Worm (Caenorhabditis elegans) whole organism, L1 larva: Measurements from ENCODE around the gene nono-1.

Experiments used
- C16A3.4 ChIP-seq: fragments of 150-350 bp; optimal IDR thresholded peaks from 2 replicates; lab custom pipeline; 2014; ENCODE audit warnings: missing biosample characterization, missing genetic modification characterization
- C34B4.2 ChIP-seq: sonication (generic microtip); optimal IDR thresholded peaks from 2 replicates; lab custom pipeline; 2017; ENCODE audit warnings: mild to moderate bottlenecking, missing genetic modification characterization, missing compliant biosample characterization
- F16B12.6 ChIP-seq: fragments of 150-350 bp; optimal IDR thresholded peaks from 2 replicates; lab custom pipeline; 2014; ENCODE audit warnings: missing biosample characterization, missing genetic modification characterization
- aly-2 ChIP-seq: fragments of 150-350 bp; optimal IDR thresholded peaks from 2 replicates; lab custom pipeline; 2014; ENCODE audit warnings: missing biosample characterization, missing genetic modification characterization
- ama-1 ChIP-seq: fragments of 150-350 bp; optimal IDR thresholded peaks from 2 replicates; lab custom pipeline; 2014
- ceh-8 ChIP-seq: fragments of 200-800 bp; sonication (Bioruptor generic); optimal IDR thresholded peaks from 2 replicates; lab custom pipeline; 2018; ENCODE audit warnings: mild to moderate bottlenecking, missing genetic modification characterization, moderate library complexity, missing compliant biosample characterization
- ceh-88 ChIP-seq: fragments of 200-800 bp; sonication (Bioruptor generic); IDR thresholded peaks from 2 replicates; pipeline ENCODE4 v1.3.6; 2022; ENCODE audit warnings: missing genetic modification characterization, missing compliant biosample characterization
- ceh-90 ChIP-seq: sonication (generic microtip); optimal IDR thresholded peaks from 2 replicates; lab custom pipeline; 2016; ENCODE audit warnings: missing genetic modification characterization, missing compliant biosample characterization
- dpl-1 ChIP-seq, 3 experiments: fragments of 150-350 bp in 2 of 3; sonication (generic microtip) in 1 of 3; optimal IDR thresholded peaks; 2 replicates each; lab custom pipeline; 2014 to 2017; ENCODE audit warnings: missing biosample characterization in 3 of 3, missing genetic modification characterization in 3 of 3, missing genetic modification reagents in 3 of 3
- dsc-1 ChIP-seq: sonication (generic microtip); optimal IDR thresholded peaks from 2 replicates; lab custom pipeline; 2016; ENCODE audit warnings: mild to moderate bottlenecking, missing genetic modification characterization, missing compliant biosample characterization
- efl-1 ChIP-seq, 4 experiments: fragments of 150-350 bp; optimal IDR thresholded peaks in 3 of 4; peaks in 1 of 4; 1 replicate in 1 of 4; 2 replicates in 3 of 4; lab custom pipeline; 2014; ENCODE audit warnings: missing biosample characterization in 2 of 4, missing genetic modification characterization in 2 of 4, missing genetic modification reagents in 2 of 4
- elt-2 ChIP-seq: sonication (generic microtip); optimal IDR thresholded peaks from 2 replicates; lab custom pipeline; 2016; ENCODE audit warnings: missing genetic modification characterization, mild to moderate bottlenecking, inconsistent platforms, missing compliant biosample characterization, missing genetic modification reagents
- elt-3 ChIP-seq, 6 experiments: fragments of 150-350 bp in 1 of 6; sonication (generic microtip); optimal IDR thresholded peaks; 2 replicates each; lab custom pipeline; 2017 to 2018; ENCODE audit warnings: missing biosample characterization in 6 of 6, missing genetic modification characterization in 6 of 6, inconsistent platforms in 1 of 6
- fkh-10 ChIP-seq: sonication (generic microtip); optimal IDR thresholded peaks from 2 replicates; lab custom pipeline; 2017; ENCODE audit warnings: missing biosample characterization, missing genetic modification reagents, missing genetic modification characterization
- fkh-4 ChIP-seq: sonication (generic microtip); optimal IDR thresholded peaks from 2 replicates; lab custom pipeline; 2016; ENCODE audit warnings: missing compliant biosample characterization, missing genetic modification characterization, borderline replicate concordance
- fkh-8 ChIP-seq: sonication (generic microtip); optimal IDR thresholded peaks from 2 replicates; lab custom pipeline; 2016; ENCODE audit warnings: mild to moderate bottlenecking, missing genetic modification characterization, missing compliant biosample characterization
- hlh-17 ChIP-seq: fragments of 200-800 bp; sonication (Bioruptor generic); optimal IDR thresholded peaks from 2 replicates; lab custom pipeline; 2018; ENCODE audit warnings: missing genetic modification characterization, mild to moderate bottlenecking, missing compliant biosample characterization, moderate library complexity, borderline replicate concordance
- lin-13 ChIP-seq: fragments of 150-350 bp; optimal IDR thresholded peaks from 2 replicates; lab custom pipeline; 2014; ENCODE audit warnings: missing biosample characterization, missing genetic modification reagents, missing genetic modification characterization
- lin-14 ChIP-seq: fragments of 200-800 bp; sonication (Bioruptor generic); optimal IDR thresholded peaks from 2 replicates; lab custom pipeline; 2018; ENCODE audit warnings: mild to moderate bottlenecking, missing genetic modification characterization, moderate library complexity, missing compliant biosample characterization
- lsy-2 ChIP-seq, 2 experiments: fragments of 150-350 bp; optimal IDR thresholded peaks; 2 replicates each; lab custom pipeline; 2014; ENCODE audit warnings: missing biosample characterization in 2 of 2, missing genetic modification characterization in 2 of 2
- mef-2 ChIP-seq: fragments of 150-350 bp; optimal IDR thresholded peaks from 2 replicates; lab custom pipeline; 2014; ENCODE audit warnings: missing biosample characterization, missing genetic modification characterization
- nhr-12 ChIP-seq: sonication (generic microtip); optimal IDR thresholded peaks from 2 replicates; lab custom pipeline; 2017; ENCODE audit warnings: missing biosample characterization, missing genetic modification characterization
- nhr-20 ChIP-seq: sonication (generic microtip); optimal IDR thresholded peaks from 2 replicates; lab custom pipeline; 2016; ENCODE audit warnings: mild to moderate bottlenecking, missing genetic modification characterization, missing compliant biosample characterization
- nhr-47 ChIP-seq: sonication (generic microtip); optimal IDR thresholded peaks from 2 replicates; lab custom pipeline; 2016; ENCODE audit warnings: mild to moderate bottlenecking, missing genetic modification characterization, moderate library complexity, missing compliant biosample characterization
- nhr-71 ChIP-seq: sonication (generic microtip); optimal IDR thresholded peaks from 2 replicates; lab custom pipeline; 2016; ENCODE audit warnings: mild to moderate bottlenecking, missing genetic modification characterization, moderate library complexity, missing compliant biosample characterization
- nhr-76 ChIP-seq: sonication (generic microtip); optimal IDR thresholded peaks from 2 replicates; lab custom pipeline; 2017; ENCODE audit warnings: missing biosample characterization, missing genetic modification characterization
- nhr-84 ChIP-seq: sonication (generic microtip); optimal IDR thresholded peaks from 2 replicates; lab custom pipeline; 2017; ENCODE audit warnings: missing biosample characterization, missing genetic modification characterization
- nhr-85 ChIP-seq: sonication (generic microtip); peaks from one replicate; lab custom pipeline; 2016; ENCODE audit warnings: missing genetic modification characterization, inconsistent platforms, missing compliant biosample characterization
- pag-3 ChIP-seq: sonication (generic microtip); optimal IDR thresholded peaks from 2 replicates; lab custom pipeline; 2017; ENCODE audit warnings: missing genetic modification characterization, mild to moderate bottlenecking, missing compliant biosample characterization, antibody characterized with exemption, borderline replicate concordance; ENCODE audit not compliant: insufficient read depth
- pax-3 ChIP-seq: fragments of 200-800 bp; sonication (Bioruptor generic); optimal IDR thresholded peaks from 2 replicates; lab custom pipeline; 2018; ENCODE audit warnings: mild to moderate bottlenecking, missing genetic modification characterization, moderate library complexity, missing compliant biosample characterization
- skn-1 ChIP-seq: fragments of 150-350 bp; optimal IDR thresholded peaks from 2 replicates; lab custom pipeline; 2014; ENCODE audit warnings: missing biosample characterization, missing genetic modification characterization
- snpc-4 ChIP-seq: fragments of 150-350 bp; optimal IDR thresholded peaks from 2 replicates; lab custom pipeline; 2014; ENCODE audit warnings: missing biosample characterization, missing genetic modification characterization
- sox-4 ChIP-seq: sonication (generic microtip); optimal IDR thresholded peaks from 2 replicates; lab custom pipeline; 2016; ENCODE audit warnings: missing genetic modification characterization, missing compliant biosample characterization
- tlp-1 ChIP-seq: fragments of 150-350 bp; optimal IDR thresholded peaks from 2 replicates; lab custom pipeline; 2014; ENCODE audit warnings: missing biosample characterization, missing genetic modification characterization
- unc-30 ChIP-seq: sonication (generic microtip); optimal IDR thresholded peaks from 2 replicates; lab custom pipeline; 2017; ENCODE audit warnings: missing biosample characterization, missing genetic modification characterization
- unc-62 ChIP-seq: fragments of 150-350 bp; optimal IDR thresholded peaks from 2 replicates; lab custom pipeline; 2014; ENCODE audit warnings: missing biosample characterization, missing genetic modification reagents, missing genetic modification characterization
- vab-15 ChIP-seq: sonication (generic microtip); optimal IDR thresholded peaks from 2 replicates; lab custom pipeline; 2017; ENCODE audit warnings: missing genotype, mild to moderate bottlenecking, missing genetic modification characterization, missing compliant biosample characterization
- zag-1 ChIP-seq: fragments of 150-350 bp; optimal IDR thresholded peaks from 2 replicates; lab custom pipeline; 2014; ENCODE audit warnings: missing biosample characterization, missing genetic modification characterization
- ztf-4 ChIP-seq: fragments of 150-350 bp; optimal IDR thresholded peaks from 2 replicates; lab custom pipeline; 2014; ENCODE audit warnings: missing biosample characterization, missing genetic modification characterization

The nono-1 gene

ce11 chrIII:5981407-5981806, 23.4 kb upstream of the nono-1 start (continued):
- TF ChIP-seq fkh-10 (GFP tag; lab: Kevin White, UChicago): no peak
- TF ChIP-seq nhr-71: no peak
- peak; percentile 78 for TF ChIP-seq elt-2 (tag; lab: Kevin White, UChicago)
- no peak for TF ChIP-seq unc-30 (tag; lab: Kevin White, UChicago)
- TF ChIP-seq pax-3 (tag; lab: Kevin White, UChicago): no peak
- TF ChIP-seq mef-2 (tag; lab: Kevin White, UChicago): no peak
- no peak for TF ChIP-seq pag-3 (tag; lab: Kevin White, UChicago)
- no peak for TF ChIP-seq unc-62 (GFP tag; lab: Kevin White, UChicago)
- TF ChIP-seq nhr-47 (tag; lab: Kevin White, UChicago): no peak
- TF ChIP-seq elt-3 (tag; optimal IDR thresholded peaks at IDR 0.05; lab: Kevin White, UChicago): peak in 2 of 6 experiments; percentile 18 to 31
- TF ChIP-seq F16B12.6: no peak
- TF ChIP-seq hlh-17 (GFP tag; lab: Kevin White, UChicago): no peak
- no peak for TF ChIP-seq C16A3.4 (tag; lab: Kevin White, UChicago)

ce11 chrIII:5980274-5980918, 22.4 kb upstream of the nono-1 start:
- TF ChIP-seq ceh-90 (no peak), fkh-10 (GFP tag; lab: Kevin White, UChicago) (no peak), nhr-12 (no peak), dpl-1 (GFP tag; optimal IDR thresholded peaks at IDR 0.05; lab: Kevin White, UChicago) (no peak), unc-30 (tag; lab: Kevin White, UChicago) (no peak), snpc-4 (tag; lab: Kevin White, UChicago) (no peak), dsc-1 (peak; percentile 99), efl-1 (optimal IDR thresholded peaks at IDR 0.05; lab: Kevin White, UChicago) (no peak), efl-1 (GFP tag; optimal IDR thresholded peaks at IDR 0.05 in 1 of 2; lab: Kevin White, UChicago) (peak in 1 of 2 experiments; percentile 41), tlp-1 (no peak), lin-14 (GFP tag; lab: Kevin White, UChicago) (peak; percentile 12), zag-1 (tag; lab: Kevin White, UChicago) (no peak), fkh-4 (tag; lab: Kevin White, UChicago) (peak; percentile 92), nhr-85 (no peak), nhr-71 (peak; percentile 11)

ce11 chrIII:5976021-5976420, 18.0 kb upstream of the nono-1 start:
- TF ChIP-seq skn-1 (no peak), dsc-1 (peak; percentile 87), ztf-4 (no peak), lin-13 (no peak), fkh-4 (tag; lab: Kevin White, UChicago) (peak; percentile 84), ceh-88 (GFP tag; lab: Robert Waterston, UW) (no peak), aly-2 (no peak), lin-14 (GFP tag; lab: Kevin White, UChicago) (peak; percentile 12), nhr-84 (tag; lab: Kevin White, UChicago) (no peak)

- TF ChIP-seq ceh-8 (GFP tag; lab: Kevin White, UChicago) (no peak), nhr-76 (tag; lab: Kevin White, UChicago) (no peak)
These were observed 17.1 kb upstream of the nono-1 start, which contains the start of gene mlp-1 for ce11 chrIII:5975005-5975730. TSS of gene mlp-1 (minus strand) at chrIII:5975055.

- TF ChIP-seq dpl-1 (GFP tag; optimal IDR thresholded peaks at IDR 0.05; lab: Kevin White, UChicago) (no peak), C34B4.2 (no peak), ama-1 (lab: Kevin White, UChicago) (no peak), nhr-20 (tag; lab: Kevin White, UChicago) (no peak), sox-4 (tag; lab: Kevin White, UChicago) (no peak), dsc-1 (no peak), lsy-2 (tag; optimal IDR thresholded peaks at IDR 0.05; lab: Kevin White, UChicago) (no peak), lin-13 (no peak), pax-3 (tag; lab: Kevin White, UChicago) (no peak), unc-62 (GFP tag; lab: Kevin White, UChicago) (no peak), F16B12.6 (no peak), elt-2 (tag; lab: Kevin White, UChicago) (no peak), lin-14 (GFP tag; lab: Kevin White, UChicago) (no peak), fkh-8 (tag; lab: Kevin White, UChicago) (no peak), vab-15 (tag; lab: Kevin White, UChicago) (no peak)
- TF ChIP-seq, all 84 proteins: peak for 0
These were observed 9.6 kb upstream of the nono-1 start for ce11 chrIII:5967640-5968039.
